Fruit fly (Drosophila melanogaster) whole organism, embryonic: ENCODE results near the gene CG34135.
A peak's percentile ranks its signal among the peaks of the same experiment; 100 is the strongest.

ENCODE experiments used
- Awh ChIP-seq: fragments of 200-800 bp; sonication (Bioruptor generic); IDR thresholded peaks from 2 replicates; pipeline ENCODE4, ENCODE4 v1.3.6; 2022; ENCODE audit warnings: missing biosample characterization, missing genetic modification characterization
- CG10267 ChIP-seq: fragments of 200-800 bp; sonication (Bioruptor generic); optimal IDR thresholded peaks from 2 replicates; lab custom pipeline; 2018; ENCODE audit warnings: missing biosample characterization, mild to moderate bottlenecking, missing genetic modification characterization, moderate library complexity
- CG12659 ChIP-seq: fragments of 200-800 bp; sonication (Bioruptor generic); optimal IDR thresholded peaks from 3 replicates; lab custom pipeline; 2017; ENCODE audit warnings: mild to moderate bottlenecking, missing biosample characterization, missing genetic modification reagents, missing genetic modification characterization
- CG13287 ChIP-seq: fragments of 200-800 bp; sonication (Bioruptor generic); IDR thresholded peaks from 2 replicates; pipeline ENCODE4 v1.3.6; 2022; ENCODE audit warnings: missing biosample characterization, missing genetic modification characterization; ENCODE audit not compliant: partially characterized antibody
- CG14710 ChIP-seq: fragments of 200-800 bp; sonication (Bioruptor generic); optimal IDR thresholded peaks from 3 replicates; lab custom pipeline; 2019; ENCODE audit warnings: missing biosample characterization, mild to moderate bottlenecking, missing genetic modification characterization, moderate library complexity
- CG15479 ChIP-seq: fragments of 200-800 bp; sonication (Bioruptor generic); optimal IDR thresholded peaks from 3 replicates; lab custom pipeline; 2019; ENCODE audit warnings: missing biosample characterization, mild to moderate bottlenecking, missing genetic modification characterization, moderate library complexity
- CG15696 ChIP-seq: fragments of 200-800 bp; sonication (Bioruptor generic); optimal IDR thresholded peaks from 2 replicates; lab custom pipeline; 2019; ENCODE audit warnings: missing biosample characterization, mild to moderate bottlenecking, missing genetic modification characterization, moderate library complexity
- CG18011 ChIP-seq: fragments of 200-800 bp; sonication (Bioruptor generic); optimal IDR thresholded peaks from 2 replicates; lab custom pipeline; 2017; ENCODE audit warnings: missing biosample characterization, missing genetic modification characterization, mild to moderate bottlenecking, moderate library complexity, missing genotype
- CG2199 ChIP-seq: fragments of 200-800 bp; sonication (Bioruptor generic); IDR thresholded peaks from 3 replicates; pipeline ENCODE4 v1.3.6; 2022; ENCODE audit warnings: missing biosample characterization, missing genetic modification characterization
- CG30403 ChIP-seq: fragments of 200-800 bp; sonication (Bioruptor generic); optimal IDR thresholded peaks from 3 replicates; lab custom pipeline; 2016; ENCODE audit warnings: missing biosample characterization, missing genetic modification characterization
- CG34224 ChIP-seq: fragments of 200-800 bp; sonication (Bioruptor generic); IDR thresholded peaks from 3 replicates; pipeline ENCODE4 v1.3.6; 2022; ENCODE audit warnings: missing biosample characterization, missing genetic modification characterization; ENCODE audit not compliant: partially characterized antibody
- CG3995 ChIP-seq: fragments of 200-800 bp; sonication (Bioruptor generic); optimal IDR thresholded peaks from 3 replicates; lab custom pipeline; 2016; ENCODE audit warnings: missing biosample characterization, missing genetic modification characterization
- CG8478 ChIP-seq: fragments of >200 bp; optimal IDR thresholded peaks from 2 replicates; lab custom pipeline; 2018
- CG8924 ChIP-seq: fragments of 200-800 bp; optimal IDR thresholded peaks from 3 replicates; lab custom pipeline; 2019; ENCODE audit warnings: missing biosample characterization, mild to moderate bottlenecking, missing genetic modification characterization, moderate library complexity
- CG9215 ChIP-seq: fragments of 200-800 bp; sonication (Bioruptor generic); IDR thresholded peaks from 2 replicates; pipeline ENCODE4 v1.3.6; 2022; ENCODE audit warnings: missing biosample characterization, missing genetic modification characterization
- CoRest ChIP-seq: fragments of 200-800 bp; sonication (Bioruptor generic); optimal IDR thresholded peaks from 3 replicates; lab custom pipeline; 2018; ENCODE audit warnings: missing biosample characterization, mild to moderate bottlenecking, missing genetic modification characterization, moderate library complexity
- Dll ChIP-seq: fragments of 200-800 bp; sonication (Bioruptor generic); IDR thresholded peaks from 4 replicates; pipeline ENCODE4 v1.3.6; 2022; ENCODE audit warnings: missing biosample characterization, missing genetic modification characterization; ENCODE audit not compliant: partially characterized antibody
- Dp ChIP-seq: fragments of 200-800 bp; sonication (Bioruptor generic); optimal IDR thresholded peaks from 2 replicates; lab custom pipeline; 2018; ENCODE audit warnings: missing biosample characterization, mild to moderate bottlenecking, missing genetic modification characterization, moderate library complexity
- Dref ChIP-seq: fragments of 200-800 bp; sonication (Bioruptor generic); IDR thresholded peaks from 2 replicates; pipeline ENCODE4 v1.3.6; 2022; ENCODE audit warnings: missing biosample characterization, missing genetic modification characterization
- E2f1 ChIP-seq: fragments of 200-800 bp; sonication (Bioruptor generic); IDR thresholded peaks from 2 replicates; pipeline ENCODE4 v1.3.6; 2022; ENCODE audit warnings: missing biosample characterization, missing genetic modification characterization
- E2f2 ChIP-seq: fragments of 200-800 bp; sonication (Bioruptor generic); IDR thresholded peaks from 2 replicates; pipeline ENCODE4 v1.3.6; 2022; ENCODE audit warnings: missing biosample characterization, missing genetic modification characterization
- Elba2 ChIP-seq: fragments of 200-800 bp; sonication (Bioruptor generic); optimal IDR thresholded peaks from 3 replicates; lab custom pipeline; 2016; ENCODE audit warnings: missing biosample characterization, missing genetic modification characterization
- GATAe ChIP-seq: fragments of 200-800 bp; sonication (Bioruptor generic); conservative IDR thresholded peaks from 2 replicates; pipeline ENCODE4 v1.3.6; 2022; ENCODE audit warnings: missing biosample characterization, missing genetic modification characterization
- HmgZ ChIP-seq: fragments of 200-800 bp; sonication (Bioruptor generic); optimal IDR thresholded peaks from 2 replicates; lab custom pipeline; 2018; ENCODE audit warnings: missing biosample characterization, mild to moderate bottlenecking, missing genetic modification characterization
- MBD-R2 ChIP-seq: fragments of 200-800 bp; sonication (Bioruptor generic); IDR thresholded peaks from 2 replicates; pipeline ENCODE4 v1.3.6; 2022; ENCODE audit warnings: missing biosample characterization, missing genetic modification characterization
- MTF-1 ChIP-seq: fragments of 200-800 bp; sonication (Bioruptor generic); optimal IDR thresholded peaks from 2 replicates; lab custom pipeline; 2018; ENCODE audit warnings: missing biosample characterization, mild to moderate bottlenecking, missing genetic modification characterization, borderline replicate concordance
- Mad ChIP-seq: fragments of 200-800 bp; sonication (Bioruptor generic); optimal IDR thresholded peaks from 2 replicates; lab custom pipeline; 2016; ENCODE audit warnings: missing biosample characterization, missing genetic modification characterization
- NC2β ChIP-seq: fragments of 200-800 bp; sonication (Bioruptor generic); optimal IDR thresholded peaks from 2 replicates; lab custom pipeline; 2016; ENCODE audit warnings: missing biosample characterization, missing genetic modification characterization
- Opbp ChIP-seq: fragments of 200-800 bp; sonication (Bioruptor generic); IDR thresholded peaks from 3 replicates; pipeline ENCODE4 v1.3.6; 2022; ENCODE audit warnings: missing biosample characterization, missing genetic modification characterization; ENCODE audit not compliant: partially characterized antibody
- Rfx ChIP-seq: fragments of 200-800 bp; sonication (Bioruptor generic); IDR thresholded peaks from 2 replicates; pipeline ENCODE4 v1.3.6; 2022; ENCODE audit warnings: missing biosample characterization, missing genetic modification characterization
- Rx ChIP-seq: fragments of 200-800 bp; sonication (Bioruptor generic); IDR thresholded peaks from 2 replicates; pipeline ENCODE4 v1.3.6; 2022; ENCODE audit warnings: missing biosample characterization, missing genetic modification characterization
- Sin3A ChIP-seq: fragments of >200 bp; optimal IDR thresholded peaks from 2 replicates; lab custom pipeline; 2018
- bab2 ChIP-seq: fragments of 200-800 bp; sonication (Bioruptor generic); optimal IDR thresholded peaks from 2 replicates; lab custom pipeline; 2016; ENCODE audit warnings: missing biosample characterization, missing genetic modification characterization
- chinmo ChIP-seq: fragments of 200-800 bp; sonication (Bioruptor generic); IDR thresholded peaks from 4 replicates; pipeline ENCODE4 v1.3.6; 2022; ENCODE audit warnings: missing biosample characterization, missing genetic modification characterization; ENCODE audit not compliant: partially characterized antibody
- crp ChIP-seq, 2 experiments: fragments of 200-800 bp; sonication (Bioruptor generic); optimal IDR thresholded peaks; 2 replicates in 1 of 2; 3 replicates in 1 of 2; lab custom pipeline; 2017; ENCODE audit warnings: missing biosample characterization in 2 of 2, missing genetic modification characterization in 2 of 2, mild to moderate bottlenecking in 1 of 2, moderate library complexity in 1 of 2
- dm ChIP-seq: fragments of 200-800 bp; sonication (Bioruptor generic); optimal IDR thresholded peaks from 3 replicates; lab custom pipeline; 2016; ENCODE audit warnings: missing biosample characterization, missing genetic modification characterization
- dpn ChIP-seq, 2 experiments: fragments of 200-800 bp; sonication (Bioruptor generic); optimal IDR thresholded peaks; 3 replicates each; lab custom pipeline; 2016; ENCODE audit warnings: missing biosample characterization in 2 of 2, missing genetic modification characterization in 2 of 2
- gro ChIP-seq: fragments of 200-800 bp; sonication (Bioruptor generic); optimal IDR thresholded peaks from 2 replicates; lab custom pipeline; 2016; ENCODE audit warnings: missing biosample characterization, missing genetic modification characterization
- hbn ChIP-seq: fragments of 200-800 bp; sonication (Bioruptor generic); IDR thresholded peaks from 2 replicates; pipeline ENCODE4 v1.3.6; 2022; ENCODE audit warnings: missing biosample characterization, missing genetic modification characterization; ENCODE audit not compliant: partially characterized antibody
- insv ChIP-seq, 2 experiments: fragments of 200-800 bp; sonication (Bioruptor generic); optimal IDR thresholded peaks; 3 replicates each; lab custom pipeline; 2016 to 2018; ENCODE audit warnings: missing biosample characterization in 2 of 2, missing genetic modification characterization in 2 of 2
- lbe ChIP-seq: fragments of 200-800 bp; sonication (Bioruptor generic); optimal IDR thresholded peaks from 2 replicates; lab custom pipeline; 2016; ENCODE audit warnings: missing biosample characterization, mild to moderate bottlenecking, missing genetic modification characterization
- pnt ChIP-seq: fragments of 200-800 bp; sonication (Bioruptor generic); optimal IDR thresholded peaks from 3 replicates; lab custom pipeline; 2016; ENCODE audit warnings: missing biosample characterization, missing genetic modification characterization
- row ChIP-seq: fragments of 200-800 bp; sonication (Bioruptor generic); IDR thresholded peaks from 3 replicates; pipeline ENCODE4 v1.3.6; 2022; ENCODE audit warnings: missing biosample characterization, missing genetic modification characterization
- sd ChIP-seq: fragments of 200-800 bp; sonication (Bioruptor generic); optimal IDR thresholded peaks from 3 replicates; lab custom pipeline; 2018; ENCODE audit warnings: missing biosample characterization, mild to moderate bottlenecking, missing genetic modification characterization, moderate library complexity
- stwl ChIP-seq: fragments of 200-800 bp; sonication (Bioruptor generic); optimal IDR thresholded peaks from 3 replicates; lab custom pipeline; 2018; ENCODE audit warnings: missing biosample characterization, mild to moderate bottlenecking, missing genetic modification characterization, moderate library complexity
- unc-4 ChIP-seq: fragments of 200-800 bp; sonication (Bioruptor generic); IDR thresholded peaks from 2 replicates; pipeline ENCODE4 v1.3.6; 2022; ENCODE audit warnings: missing biosample characterization, missing genetic modification characterization; ENCODE audit not compliant: partially characterized antibody
- unpg ChIP-seq: fragments of 200-800 bp; sonication (Bioruptor generic); optimal IDR thresholded peaks from 3 replicates; lab custom pipeline; 2018; ENCODE audit warnings: missing biosample characterization, mild to moderate bottlenecking, missing genetic modification characterization, moderate library complexity
- vnd ChIP-seq: fragments of 200-800 bp; sonication (Bioruptor generic); IDR thresholded peaks from 3 replicates; pipeline ENCODE4 v1.3.6; 2022; ENCODE audit warnings: missing biosample characterization, missing genetic modification characterization; ENCODE audit not compliant: partially characterized antibody

Gene CG34135

dm6 chr3R:8715851-8716550 lies 52.0 kb downstream of the CG34135 start, which contains the start of gene TMEM216:
TSS of gene TMEM216 (plus strand) at chr3R:8716243.
- TF ChIP-seq CG3995 (GFP tag; lab: Kevin White, UChicago) (peak; percentile 82), CG30403 (GFP tag; lab: Kevin White, UChicago) (no peak), CG18011 (GFP tag; lab: Kevin White, UChicago) (no peak), pnt (no peak), CG15479 (GFP tag; lab: Kevin White, UChicago) (no peak), CG12659 (GFP tag; lab: Kevin White, UChicago) (peak; percentile 80), Dref (GFP tag; lab: Robert Waterston, UW) (peak; percentile 68), CoRest (tag; lab: Kevin White, UChicago) (peak; percentile 50), Rfx (GFP tag; lab: Robert Waterston, UW) (no peak), stwl (tag; lab: Kevin White, UChicago) (peak; percentile 73), CG15696 (tag; lab: Kevin White, UChicago) (no peak), CG14710 (tag; lab: Kevin White, UChicago) (peak; percentile 60), E2f1 (no peak), CG8924 (tag; lab: Kevin White, UChicago) (peak; percentile 56), HmgZ (tag; lab: Kevin White, UChicago) (peak; percentile 48), CG10267 (tag; lab: Kevin White, UChicago) (peak; percentile 52), Rx (GFP tag; lab: Robert Waterston, UW) (no peak), CG8478 (no peak), Mad (GFP tag; lab: Kevin White, UChicago) (peak; percentile 25), chinmo (GFP tag; lab: Robert Waterston, UW) (peak; percentile 84; the same call in 1 of the 4 replicates), bab2 (GFP tag; lab: Kevin White, UChicago) (no peak), lbe (GFP tag; lab: Kevin White, UChicago) (peak; percentile 11), unc-4 (GFP tag; lab: Robert Waterston, UW) (peak; percentile 49; the same call in 1 of the 2 replicates), dpn (GFP tag; optimal IDR thresholded peaks at IDR 0.05; lab: Kevin White, UChicago) (peak in 1 of 2 experiments; percentile 6), Sin3A (lab: Kevin White, UChicago) (peak; percentile 79), insv (GFP tag; optimal IDR thresholded peaks at IDR 0.05; lab: Kevin White, UChicago) (peak in 1 of 2 experiments; percentile 73), MTF-1 (GFP tag; lab: Kevin White, UChicago) (peak; percentile 25), CG9215 (GFP tag; lab: Robert Waterston, UW) (no peak), CG2199 (GFP tag; lab: Robert Waterston, UW) (no peak), Awh (GFP tag; lab: Robert Waterston, UW) (no peak), unpg (no peak), dm (GFP tag; lab: Kevin White, UChicago) (peak; percentile 76), NC2β (peak; percentile 8), vnd (GFP tag; lab: Robert Waterston, UW) (0 out of 3 replicates have a peak, but pooled peaks have one; percentile 34), Opbp (GFP tag; lab: Robert Waterston, UW) (0 out of 3 replicates have a peak, but pooled peaks have one; percentile 5), CG13287 (GFP tag; lab: Robert Waterston, UW) (peak; percentile 73), Dp (GFP tag; lab: Kevin White, UChicago) (peak; percentile 85), GATAe (GFP tag; lab: Robert Waterston, UW) (no peak), CG34224 (GFP tag; lab: Robert Waterston, UW) (peak; percentile 60; the same call in 1 of the 3 replicates), row (GFP tag; lab: Robert Waterston, UW) (0 out of 3 replicates have a peak, but pooled peaks have one; percentile 5), E2f2 (GFP tag; lab: Robert Waterston, UW) (peak; percentile 91), Dll (peak; percentile 71; the same call in 3 of the 4 replicates), gro (GFP tag; lab: Kevin White, UChicago) (peak; percentile 24), MBD-R2 (GFP tag; lab: Robert Waterston, UW) (peak; percentile 36; the same call in 1 of the 2 replicates), sd (tag; lab: Kevin White, UChicago) (no peak), Elba2 (GFP tag; lab: Kevin White, UChicago) (peak; percentile 83), crp (GFP tag; optimal IDR thresholded peaks at IDR 0.05; lab: Kevin White, UChicago) (peak; percentile 7 to 82), hbn (GFP tag; lab: Robert Waterston, UW) (peak; percentile 38; the same call in 1 of the 2 replicates)
